Fruit fly (Drosophila melanogaster) whole organism, embryonic: ENCODE measurements around the gene Bug22.

ENCODE experiments used
- CG11085 ChIP-seq: fragments of 200-800 bp; sonication (Bioruptor generic); IDR thresholded peaks from 2 replicates; pipeline ENCODE4 v1.3.6; 2022; ENCODE audit warnings: missing biosample characterization, missing genetic modification characterization
- CG11695 ChIP-seq: fragments of 200-800 bp; sonication (Bioruptor generic); IDR thresholded peaks from 3 replicates; pipeline ENCODE4 v1.3.6; 2022; ENCODE audit warnings: missing biosample characterization, missing genetic modification characterization
- CG12299 ChIP-seq: fragments of 200-800 bp; sonication (Bioruptor generic); optimal IDR thresholded peaks from 2 replicates; lab custom pipeline; 2018; ENCODE audit warnings: missing biosample characterization, mild to moderate bottlenecking, missing genetic modification characterization
- CG12659 ChIP-seq: fragments of 200-800 bp; sonication (Bioruptor generic); optimal IDR thresholded peaks from 3 replicates; lab custom pipeline; 2017; ENCODE audit warnings: mild to moderate bottlenecking, missing biosample characterization, missing genetic modification reagents, missing genetic modification characterization
- CG12744 ChIP-seq: fragments of 200-800 bp; sonication (Bioruptor generic); optimal IDR thresholded peaks from 2 replicates; lab custom pipeline; 2016; ENCODE audit warnings: missing biosample characterization, missing genetic modification characterization
- CG14441 ChIP-seq: fragments of 200-800 bp; sonication (Bioruptor generic); IDR thresholded peaks from 2 replicates; pipeline ENCODE4 v1.3.6; 2022; ENCODE audit warnings: missing biosample characterization, missing genetic modification characterization
- CG14667 ChIP-seq: fragments of 200-800 bp; sonication (Bioruptor generic); IDR thresholded peaks from 2 replicates; pipeline ENCODE4 v1.3.6; 2022; ENCODE audit warnings: missing biosample characterization, missing genetic modification characterization
- CG1529 ChIP-seq: fragments of 200-800 bp; sonication (Bioruptor generic); optimal IDR thresholded peaks from 3 replicates; lab custom pipeline; 2018; ENCODE audit warnings: missing biosample characterization, missing genetic modification characterization
- CG17385 ChIP-seq: fragments of 200-800 bp; sonication (Bioruptor generic); optimal IDR thresholded peaks from 3 replicates; lab custom pipeline; 2018; ENCODE audit warnings: missing biosample characterization, mild to moderate bottlenecking, missing genetic modification characterization
- CG18619 ChIP-seq: fragments of 200-800 bp; sonication (Bioruptor generic); optimal IDR thresholded peaks from 3 replicates; lab custom pipeline; 2017; ENCODE audit warnings: missing biosample characterization, mild to moderate bottlenecking, missing genetic modification characterization
- CG2120 ChIP-seq: fragments of 200-800 bp; sonication (Bioruptor generic); optimal IDR thresholded peaks from 3 replicates; lab custom pipeline; 2016; ENCODE audit warnings: missing biosample characterization, missing genetic modification characterization
- CG2712 ChIP-seq: fragments of 200-800 bp; optimal IDR thresholded peaks from 3 replicates; lab custom pipeline; 2019; ENCODE audit warnings: missing biosample characterization, mild to moderate bottlenecking, missing genetic modification characterization, moderate library complexity
- CG2889 ChIP-seq: fragments of 200-800 bp; sonication (Bioruptor generic); IDR thresholded peaks from 3 replicates; pipeline ENCODE4 v1.3.6; 2022; ENCODE audit warnings: missing biosample characterization, missing genetic modification characterization
- CG33213 ChIP-seq: fragments of 200-800 bp; sonication (Bioruptor generic); optimal IDR thresholded peaks from 3 replicates; lab custom pipeline; 2016; ENCODE audit warnings: missing biosample characterization, missing genetic modification characterization
- CG3995 ChIP-seq: fragments of 200-800 bp; sonication (Bioruptor generic); optimal IDR thresholded peaks from 3 replicates; lab custom pipeline; 2016; ENCODE audit warnings: missing biosample characterization, missing genetic modification characterization
- CG4404 ChIP-seq: fragments of 200-800 bp; sonication (Bioruptor generic); IDR thresholded peaks from 2 replicates; pipeline ENCODE4 v1.3.6; 2022; ENCODE audit warnings: missing biosample characterization, missing genetic modification characterization
- CG8089 ChIP-seq: fragments of 200-800 bp; sonication (Bioruptor generic); optimal IDR thresholded peaks from 3 replicates; lab custom pipeline; 2016; ENCODE audit warnings: missing biosample characterization, missing genetic modification characterization
- Dip3 ChIP-seq: fragments of 200-800 bp; sonication (Bioruptor generic); optimal IDR thresholded peaks from 3 replicates; lab custom pipeline; 2016; ENCODE audit warnings: missing biosample characterization, missing genetic modification characterization
- E2f1 ChIP-seq: fragments of 200-800 bp; sonication (Bioruptor generic); IDR thresholded peaks from 2 replicates; pipeline ENCODE4 v1.3.6; 2022; ENCODE audit warnings: missing biosample characterization, missing genetic modification characterization
- Fer2 ChIP-seq: fragments of 200-800 bp; sonication (Bioruptor generic); optimal IDR thresholded peaks from 2 replicates; lab custom pipeline; 2018; ENCODE audit warnings: missing biosample characterization, mild to moderate bottlenecking, missing genetic modification characterization, moderate library complexity
- Gug ChIP-seq: fragments of 200-800 bp; sonication (Bioruptor generic); IDR thresholded peaks from 4 replicates; pipeline ENCODE4 v1.3.6; 2022; ENCODE audit warnings: missing biosample characterization, missing genetic modification characterization
- HHEX ChIP-seq: fragments of 200-800 bp; sonication (Bioruptor generic); optimal IDR thresholded peaks from 3 replicates; lab custom pipeline; 2017; ENCODE audit warnings: missing biosample characterization, mild to moderate bottlenecking, missing genetic modification characterization, missing genetic modification reagents
- Max ChIP-seq: fragments of 200-800 bp; sonication (Bioruptor generic); optimal IDR thresholded peaks from 2 replicates; lab custom pipeline; 2016; ENCODE audit warnings: missing biosample characterization, mild to moderate bottlenecking, missing genetic modification characterization
- NC2α ChIP-seq: fragments of 200-800 bp; sonication (Bioruptor generic); optimal IDR thresholded peaks from 2 replicates; lab custom pipeline; 2016; ENCODE audit warnings: missing biosample characterization, missing genetic modification characterization
- NK7.1 ChIP-seq: fragments of 200-800 bp; sonication (Bioruptor generic); optimal IDR thresholded peaks from 3 replicates; lab custom pipeline; 2016; ENCODE audit warnings: missing biosample characterization, missing genetic modification characterization
- Scr ChIP-seq: fragments of 200-800 bp; sonication (Bioruptor generic); IDR thresholded peaks from 2 replicates; pipeline ENCODE4 v1.3.6; 2022; ENCODE audit warnings: missing biosample characterization, missing genetic modification characterization; ENCODE audit not compliant: partially characterized antibody
- Spps ChIP-seq: fragments of 200-800 bp; sonication (Bioruptor generic); optimal IDR thresholded peaks from 2 replicates; lab custom pipeline; 2018; ENCODE audit warnings: missing biosample characterization, mild to moderate bottlenecking, missing genetic modification characterization
- Sry-δ ChIP-seq: fragments of 200-800 bp; sonication (Bioruptor generic); optimal IDR thresholded peaks from 2 replicates; lab custom pipeline; 2016; ENCODE audit warnings: missing biosample characterization, missing genetic modification characterization
- ara ChIP-seq: fragments of 200-800 bp; sonication (Bioruptor generic); IDR thresholded peaks from 2 replicates; pipeline ENCODE4 v1.3.6; 2022; ENCODE audit warnings: missing biosample characterization, missing genetic modification characterization
- bsh ChIP-seq, 2 experiments: fragments of 200-800 bp; sonication (Bioruptor generic); optimal IDR thresholded peaks; 2 replicates each; lab custom pipeline; 2017 to 2018; ENCODE audit warnings: mild to moderate bottlenecking in 2 of 2, missing biosample characterization in 2 of 2, missing genetic modification characterization in 2 of 2, moderate library complexity in 1 of 2
- chinmo ChIP-seq: fragments of 200-800 bp; sonication (Bioruptor generic); IDR thresholded peaks from 4 replicates; pipeline ENCODE4 v1.3.6; 2022; ENCODE audit warnings: missing biosample characterization, missing genetic modification characterization; ENCODE audit not compliant: partially characterized antibody
- chn ChIP-seq: fragments of 200-800 bp; sonication (Bioruptor generic); optimal IDR thresholded peaks from 2 replicates; lab custom pipeline; 2016; ENCODE audit warnings: missing biosample characterization, missing genetic modification characterization
- corto ChIP-seq: fragments of 200-800 bp; sonication (Bioruptor generic); optimal IDR thresholded peaks from 2 replicates; lab custom pipeline; 2016; ENCODE audit warnings: missing biosample characterization, mild to moderate bottlenecking, missing genetic modification characterization, moderate library complexity
- croc ChIP-seq: fragments of 200-800 bp; sonication (Bioruptor generic); conservative IDR thresholded peaks from 3 replicates; pipeline ENCODE4 v1.3.6; 2022; ENCODE audit warnings: missing biosample characterization, missing genetic modification characterization
- da ChIP-seq: fragments of 200-800 bp; sonication (Bioruptor generic); optimal IDR thresholded peaks from 2 replicates; lab custom pipeline; 2016; ENCODE audit warnings: missing biosample characterization, missing genetic modification characterization
- disco-r ChIP-seq: fragments of 200-800 bp; sonication (Bioruptor generic); optimal IDR thresholded peaks from 2 replicates; lab custom pipeline; 2016; ENCODE audit warnings: missing biosample characterization, missing genetic modification characterization
- ems ChIP-seq: fragments of 200-800 bp; sonication (Bioruptor generic); optimal IDR thresholded peaks from 3 replicates; lab custom pipeline; 2016; ENCODE audit warnings: missing biosample characterization, missing genetic modification characterization
- gce ChIP-seq: fragments of 200-800 bp; sonication (Bioruptor generic); IDR thresholded peaks from 3 replicates; pipeline ENCODE4 v1.3.6; 2022; ENCODE audit warnings: missing biosample characterization, missing genetic modification characterization
- ind ChIP-seq: fragments of 200-800 bp; sonication (Bioruptor generic); optimal IDR thresholded peaks from 3 replicates; lab custom pipeline; 2016; ENCODE audit warnings: missing biosample characterization, missing genetic modification characterization
- klu ChIP-seq: fragments of 200-800 bp; sonication (Bioruptor generic); IDR thresholded peaks from 2 replicates; pipeline ENCODE4 v1.3.6; 2022; ENCODE audit warnings: missing biosample characterization, missing genetic modification characterization
- mam ChIP-seq: fragments of 200-800 bp; sonication (Bioruptor generic); optimal IDR thresholded peaks from 3 replicates; lab custom pipeline; 2016; ENCODE audit warnings: missing biosample characterization, missing genetic modification characterization
- odd ChIP-seq: fragments of 200-800 bp; sonication (Bioruptor generic); optimal IDR thresholded peaks from 2 replicates; lab custom pipeline; 2017; ENCODE audit warnings: missing biosample characterization, mild to moderate bottlenecking, missing genetic modification characterization
- pita ChIP-seq: fragments of 200-800 bp; sonication (Bioruptor generic); optimal IDR thresholded peaks from 2 replicates; lab custom pipeline; 2017; ENCODE audit warnings: missing biosample characterization, mild to moderate bottlenecking, missing genetic modification characterization
- psq ChIP-seq: fragments of 200-800 bp; sonication (Bioruptor generic); optimal IDR thresholded peaks from 2 replicates; lab custom pipeline; 2017; ENCODE audit warnings: missing biosample characterization, missing genetic modification characterization
- slp2 ChIP-seq: fragments of 200-800 bp; sonication (Bioruptor generic); optimal IDR thresholded peaks from 2 replicates; lab custom pipeline; 2016; ENCODE audit warnings: missing biosample characterization, missing genetic modification characterization
- tll ChIP-seq, 2 experiments: fragments of 200-800 bp in 1 of 2; fragments of >200 bp in 1 of 2; sonication (Bioruptor generic) in 1 of 2; optimal IDR thresholded peaks; 2 replicates each; lab custom pipeline; 2017 to 2019; ENCODE audit warnings: missing biosample characterization in 2 of 2, missing genetic modification characterization in 2 of 2, mild to moderate bottlenecking in 1 of 2, moderate library complexity in 1 of 2
- vvl ChIP-seq: fragments of 200-800 bp; sonication (Bioruptor generic); IDR thresholded peaks from 2 replicates; pipeline ENCODE4 v1.3.6; 2022; ENCODE audit warnings: missing biosample characterization, missing genetic modification characterization
- yki ChIP-seq: fragments of >200 bp; optimal IDR thresholded peaks from 3 replicates; lab custom pipeline; 2018
- zfh1 ChIP-seq: fragments of 200-800 bp; sonication (Bioruptor generic); IDR thresholded peaks from 3 replicates; pipeline ENCODE4 v1.3.6; 2022; ENCODE audit warnings: missing biosample characterization, missing genetic modification characterization

Gene Bug22

DNA sequence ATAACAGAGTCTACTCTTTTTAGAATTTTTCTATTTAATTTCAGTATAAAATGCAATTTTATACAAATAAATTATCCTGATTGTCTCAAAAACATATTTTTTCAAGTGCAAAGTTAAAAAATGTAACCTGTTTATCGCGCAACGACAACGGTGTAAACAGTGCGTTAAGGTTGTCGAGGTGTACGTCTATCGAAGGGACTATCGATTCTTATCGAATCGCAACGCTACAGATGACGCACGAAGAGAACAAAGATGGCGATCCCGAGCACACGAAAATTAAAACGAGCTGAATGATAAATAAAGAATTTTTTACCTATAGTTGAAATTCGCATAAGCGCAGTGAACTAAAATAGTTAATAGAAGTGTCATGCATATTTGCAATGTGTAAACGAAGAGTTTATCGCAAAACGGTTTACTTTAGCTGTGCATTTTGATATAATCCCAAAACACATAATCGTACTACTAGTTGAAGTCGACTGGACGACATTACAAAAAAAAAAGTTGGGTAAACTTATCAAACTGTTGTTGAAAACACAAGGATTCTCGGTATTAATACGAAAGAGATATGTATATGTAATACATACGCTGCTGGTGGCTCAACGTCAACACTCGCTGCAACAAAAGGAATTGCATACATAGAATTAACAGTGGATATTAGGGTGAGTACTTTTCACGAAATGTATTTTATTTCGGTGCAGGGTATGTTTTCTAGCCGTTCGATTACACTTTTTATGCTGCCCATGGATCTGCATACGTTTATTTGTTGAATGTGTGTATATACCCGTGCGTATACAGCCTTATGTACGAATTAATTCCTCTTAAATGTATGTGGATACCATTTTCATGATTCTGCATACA, 42.6 kb downstream of the Bug22 start, which contains the start of gene da (continued):
- TF ChIP-seq CG2120 (GFP tag; lab: Kevin White, UChicago): peak; percentile 79
- peak; percentile 75 for TF ChIP-seq vvl (GFP tag; lab: Robert Waterston, UW)
- peak; percentile 59 for TF ChIP-seq CG14441 (GFP tag; lab: Robert Waterston, UW)
- peak; percentile 5 for TF ChIP-seq Max (GFP tag; lab: Kevin White, UChicago)
- no peak for TF ChIP-seq croc (GFP tag; lab: Robert Waterston, UW)
- no peak for TF ChIP-seq corto (GFP tag; lab: Kevin White, UChicago)
- no peak for TF ChIP-seq yki
- peak; percentile 59 for TF ChIP-seq da (GFP tag; lab: Kevin White, UChicago)
- TF ChIP-seq CG4404 (GFP tag; lab: Robert Waterston, UW): no peak
- peak; percentile 40; the same call in 1 of the 3 replicates for TF ChIP-seq zfh1
- TF ChIP-seq gce (GFP tag; lab: Robert Waterston, UW): no peak; the same call in 2 of the 3 replicates
- TF ChIP-seq CG18619 (GFP tag; lab: Kevin White, UChicago): peak; percentile 61
- TF ChIP-seq NC2α (GFP tag; lab: Kevin White, UChicago): no peak
- TF ChIP-seq CG8089 (GFP tag; lab: Kevin White, UChicago): peak; percentile 32
- no peak for TF ChIP-seq CG1529
- peak; percentile 91 for TF ChIP-seq CG12659 (GFP tag; lab: Kevin White, UChicago)
- peak; percentile 36 for TF ChIP-seq slp2 (GFP tag; lab: Kevin White, UChicago)
- TF ChIP-seq CG17385 (GFP tag; lab: Kevin White, UChicago): peak; percentile 26
- TF ChIP-seq ara (GFP tag; lab: Robert Waterston, UW): no peak
- no peak for TF ChIP-seq CG11085
- TF ChIP-seq disco-r: no peak
- TF ChIP-seq Dip3: peak; percentile 45
- TF ChIP-seq Scr: peak; percentile 59
- TF ChIP-seq pita (GFP tag; lab: Kevin White, UChicago): no peak
- 0 out of 3 replicates have a peak, but pooled peaks have one; percentile 38 for TF ChIP-seq CG11695
- no peak for TF ChIP-seq klu
- TF ChIP-seq chn (GFP tag; lab: Kevin White, UChicago): peak; percentile 46
- peak; percentile 71 for TF ChIP-seq CG2712 (tag; lab: Kevin White, UChicago)
- peak; percentile 23 for TF ChIP-seq odd
- peak; percentile 23 for TF ChIP-seq Spps (tag; lab: Kevin White, UChicago)
- TF ChIP-seq Gug (GFP tag; lab: Robert Waterston, UW): peak; percentile 62; the same call in 3 of the 4 replicates
- TF ChIP-seq ems (GFP tag; lab: Kevin White, UChicago): peak; percentile 46
- TF ChIP-seq psq (GFP tag; lab: Kevin White, UChicago): no peak
- TF ChIP-seq CG12744: peak; percentile 3
- peak; percentile 22 for TF ChIP-seq CG33213 (GFP tag; lab: Kevin White, UChicago)
- peak; percentile 51 for TF ChIP-seq ind (GFP tag; lab: Kevin White, UChicago)
- TF ChIP-seq Fer2 (tag; lab: Kevin White, UChicago): peak; percentile 1
- peak; percentile 71 for TF ChIP-seq Sry-δ
- TF ChIP-seq NK7.1 (GFP tag; lab: Kevin White, UChicago): no peak
- TF ChIP-seq HHEX (GFP tag; lab: Kevin White, UChicago): peak; percentile 40
- TF ChIP-seq tll (GFP tag; optimal IDR thresholded peaks at IDR 0.05; lab: Kevin White, UChicago): peak in 1 of 2 experiments; percentile 12
- peak; percentile 70 for TF ChIP-seq mam (GFP tag; lab: Kevin White, UChicago)
- TF ChIP-seq E2f1 (GFP tag; lab: Robert Waterston, UW): peak; percentile 50; the same call in 1 of the 2 replicates
- TF ChIP-seq CG12299: no peak
- TF ChIP-seq CG2889 (GFP tag; lab: Robert Waterston, UW): no peak
- TF ChIP-seq bsh (GFP tag; optimal IDR thresholded peaks at IDR 0.05; lab: Kevin White, UChicago): peak in 1 of 2 experiments; percentile 58
- peak; percentile 63 for TF ChIP-seq CG3995 (GFP tag; lab: Kevin White, UChicago)
- TF ChIP-seq CG14667 (GFP tag; lab: Robert Waterston, UW): no peak
- 0 out of 4 replicates have a peak, but pooled peaks have one; percentile 52 for TF ChIP-seq chinmo (GFP tag; lab: Robert Waterston, UW)
